Worm (Caenorhabditis elegans) whole organism, L2 larva: ENCODE results near the gene lipl-2.

ENCODE experiments used
- R02D3.7 ChIP-seq: fragments of 150-350 bp; optimal IDR thresholded peaks from 2 replicates; lab custom pipeline; 2014; ENCODE audit warnings: missing biosample characterization, missing genetic modification characterization
- nhr-12 ChIP-seq: fragments of 150-350 bp; optimal IDR thresholded peaks from 2 replicates; lab custom pipeline; 2014; ENCODE audit warnings: missing biosample characterization, missing genetic modification characterization
- nhr-6 ChIP-seq: fragments of 150-350 bp; optimal IDR thresholded peaks from 2 replicates; lab custom pipeline; 2014; ENCODE audit warnings: missing biosample characterization, missing genetic modification characterization

ce11 chrV:9835945-9836344, 44.6 kb downstream of the lipl-2 start, which contains the start of gene sru-38:
- no peak for TF ChIP-seq nhr-6 (tag; lab: Kevin White, UChicago)
- TF ChIP-seq R02D3.7 (tag; lab: Kevin White, UChicago), result no peak
- TF ChIP-seq nhr-12 (tag; lab: Kevin White, UChicago), result no peak
